Worm (Caenorhabditis elegans): ENCODE data around the gene ugt-7.

DNA sequence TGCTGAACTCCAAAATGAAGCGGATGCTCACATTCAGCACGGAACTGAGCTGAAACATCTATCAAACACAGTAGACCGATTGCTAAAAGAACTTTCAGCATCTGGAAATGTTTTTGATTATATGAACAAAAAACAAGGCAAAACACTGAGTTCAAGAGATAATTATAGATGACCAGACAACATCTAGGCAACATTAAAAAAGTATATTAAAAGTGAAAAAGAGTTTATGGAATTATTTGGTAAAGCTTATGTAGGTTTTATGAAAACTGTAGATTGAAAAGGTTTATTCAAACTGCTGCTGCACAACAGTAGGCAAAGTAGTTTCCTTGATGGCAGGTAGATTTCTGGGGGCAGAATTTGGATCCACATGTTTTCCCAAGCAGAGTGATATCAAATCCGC is 36.0 kb upstream of the ugt-7 start, which contains the start of gene K11D12.7:
- no peak for TF ChIP-seq him-1 (tag; optimal IDR thresholded peaks at IDR 0.05)
- no peak for TF ChIP-seq W03F9.2 (tag; optimal IDR thresholded peaks at IDR 0.05)

All from whole organism, L4/young adult.